Worm (Caenorhabditis elegans): ENCODE results near the gene F09F7.5.

Gene F09F7.5

ce11 chrIII:5502915-5503575 lies 43.7 kb upstream of the F09F7.5 start:
- no peak for TF ChIP-seq unc-39 (tag; optimal IDR thresholded peaks at IDR 0.05)
- TF ChIP-seq unc-62 (GFP tag; optimal IDR thresholded peaks at IDR 0.05) = peak; percentile 3
- TF ChIP-seq lsy-12 (tag; optimal IDR thresholded peaks at IDR 0.05) = peak; percentile 39
- TF ChIP-seq tbx-2 (tag; optimal IDR thresholded peaks at IDR 0.05) = no peak
- TF ChIP-seq nhr-77 (tag; optimal IDR thresholded peaks at IDR 0.05) = no peak
- TF ChIP-seq aly-2 (tag; optimal IDR thresholded peaks at IDR 0.05) = no peak
- TF ChIP-seq ceh-9 (tag; optimal IDR thresholded peaks at IDR 0.05) = no peak
- TF ChIP-seq elt-2 (tag; optimal IDR thresholded peaks at IDR 0.05) = peak; percentile 93
- peak; percentile 92 for TF ChIP-seq elt-1 (tag; optimal IDR thresholded peaks at IDR 0.05)
- TF ChIP-seq mdl-1 (tag; optimal IDR thresholded peaks at IDR 0.05) = peak; percentile 41
- peak; percentile 82 for TF ChIP-seq pqm-1 (tag; optimal IDR thresholded peaks at IDR 0.05)
- peak; percentile 39 for TF ChIP-seq snpc-4 (tag; optimal IDR thresholded peaks at IDR 0.05)
- TF ChIP-seq nhr-76 (tag; optimal IDR thresholded peaks at IDR 0.05) = no peak
- no peak for TF ChIP-seq ceh-82 (tag; optimal IDR thresholded peaks at IDR 0.05)
- TF ChIP-seq lin-39 (tag; optimal IDR thresholded peaks at IDR 0.05) = peak; percentile 29
- TF ChIP-seq nfya-1 (tag; optimal IDR thresholded peaks at IDR 0.05; ENCODE audit: insufficient read depth) = peak; percentile 53
- peak; percentile 85 for TF ChIP-seq nhr-23 (tag; optimal IDR thresholded peaks at IDR 0.05)
- TF ChIP-seq fkh-10 (GFP tag; optimal IDR thresholded peaks at IDR 0.05) = peak; percentile 53
- TF ChIP-seq ceh-16 (tag; optimal IDR thresholded peaks at IDR 0.05) = no peak
- TF ChIP-seq egl-5 (tag; optimal IDR thresholded peaks at IDR 0.05) = no peak
- TF ChIP-seq nhr-12 (tag; optimal IDR thresholded peaks at IDR 0.05) = no peak
- TF ChIP-seq mml-1 (tag; optimal IDR thresholded peaks at IDR 0.05) = no peak
- TF ChIP-seq daf-12 (tag; optimal IDR thresholded peaks at IDR 0.05) = no peak
- TF ChIP-seq hmg-11 (tag; optimal IDR thresholded peaks at IDR 0.05) = peak; percentile 51
- no peak for TF ChIP-seq ZK546.5 (tag; optimal IDR thresholded peaks at IDR 0.05)
- TF ChIP-seq nhr-25 (tag; optimal IDR thresholded peaks at IDR 0.05) = peak; percentile 63
- no peak for TF ChIP-seq R02D3.7 (tag; optimal IDR thresholded peaks at IDR 0.05)
- peak; percentile 44 for TF ChIP-seq ama-1 (optimal IDR thresholded peaks at IDR 0.05)
- TF ChIP-seq zag-1 (tag; optimal IDR thresholded peaks at IDR 0.05) = no peak
- peak; percentile 19 for TF ChIP-seq lin-15B (tag; optimal IDR thresholded peaks at IDR 0.05)
- no peak for TF ChIP-seq elt-3 (tag; optimal IDR thresholded peaks at IDR 0.05)
- TF ChIP-seq ztf-11 (tag; optimal IDR thresholded peaks at IDR 0.05) = no peak
- no peak for TF ChIP-seq nhr-28 (tag; optimal IDR thresholded peaks at IDR 0.05)
- TF ChIP-seq egl-27 (tag; optimal IDR thresholded peaks at IDR 0.05) = no peak
- peak; percentile 64 for TF ChIP-seq pha-4 (tag; optimal IDR thresholded peaks at IDR 0.05)
- TF ChIP-seq nhr-43 (tag; optimal IDR thresholded peaks at IDR 0.05; ENCODE audit: poor library complexity, severe bottlenecking) = peak; percentile 72
- no peak for TF ChIP-seq ceh-28 (tag; optimal IDR thresholded peaks at IDR 0.05)
- no peak for TF ChIP-seq ztf-4 (tag; optimal IDR thresholded peaks at IDR 0.05)
- TF ChIP-seq nhr-237 (tag; optimal IDR thresholded peaks at IDR 0.05) = no peak
- TF ChIP-seq fos-1 (tag; optimal IDR thresholded peaks at IDR 0.05) = no peak
- peak; percentile 57 for TF ChIP-seq skn-1 (tag; optimal IDR thresholded peaks at IDR 0.05)
- TF ChIP-seq nhr-11 (tag; optimal IDR thresholded peaks at IDR 0.05) = peak; percentile 8
- no peak for TF ChIP-seq sea-2 (GFP tag; optimal IDR thresholded peaks at IDR 0.05)
- no peak for TF ChIP-seq nhr-67 (tag; optimal IDR thresholded peaks at IDR 0.05)
- TF ChIP-seq eor-1 (tag; optimal IDR thresholded peaks at IDR 0.05) = no peak
- TF ChIP-seq fkh-2 (tag; optimal IDR thresholded peaks at IDR 0.05) = no peak
- TF ChIP-seq jun-1 (tag; optimal IDR thresholded peaks at IDR 0.05) = peak; percentile 28

Data from whole organism, L3 larva.